Fruit fly (Drosophila melanogaster): Measurements from ENCODE around the gene Sf3a1.

- TF ChIP-seq odd (GFP tag; optimal IDR thresholded peaks at IDR 0.05) (no peak), CG15073 (GFP tag; optimal IDR thresholded peaks at IDR 0.05) (no peak), CG1602 (GFP tag; optimal IDR thresholded peaks at IDR 0.05) (no peak), onecut (GFP tag; IDR thresholded peaks at IDR 0.05) (no peak), Dll (GFP tag; IDR thresholded peaks at IDR 0.05; ENCODE audit: partially characterized antibody) (no peak)
These were observed 17.9 kb downstream of the Sf3a1 start for dm6 chr3R:16984221-16984620.
